Worm (Caenorhabditis elegans): ENCODE measurements around the gene eat-2.

DNA sequence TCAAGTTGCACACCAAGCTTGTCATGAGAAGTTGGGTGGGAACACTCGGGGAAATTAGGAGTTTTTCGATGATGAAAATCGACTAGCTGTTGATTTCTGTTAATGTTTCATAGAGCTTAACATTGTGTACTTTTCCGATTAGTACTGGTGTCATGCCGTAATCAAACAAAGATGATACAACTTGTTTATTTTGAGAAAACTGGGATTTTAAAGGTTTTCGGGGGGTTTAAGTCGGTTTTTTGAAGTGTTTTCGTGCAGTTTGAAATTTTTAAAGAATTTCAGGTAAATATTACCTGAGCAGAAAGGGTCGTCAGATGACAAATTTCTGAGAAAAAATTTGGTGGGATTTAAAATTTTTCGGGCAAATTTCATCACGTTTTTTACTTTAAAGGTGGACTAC lies at the start of gene eat-2:
- no peak for TF ChIP-seq aly-2 (tag; optimal IDR thresholded peaks at IDR 0.05)
- no peak for TF ChIP-seq dsc-1 (tag; optimal IDR thresholded peaks at IDR 0.05)
- TF ChIP-seq ama-1 (optimal IDR thresholded peaks at IDR 0.05), result no peak
- no peak for TF ChIP-seq nhr-12 (tag; optimal IDR thresholded peaks at IDR 0.05)
- no peak for TF ChIP-seq ets-5 (GFP tag; IDR thresholded peaks at IDR 0.05)
- no peak for TF ChIP-seq snpc-4 (tag; optimal IDR thresholded peaks at IDR 0.05)
- no peak for TF ChIP-seq snu-23 (GFP tag; optimal IDR thresholded peaks at IDR 0.05)
- no peak for TF ChIP-seq tbx-2 (tag; optimal IDR thresholded peaks at IDR 0.05)
- TF ChIP-seq unc-62 (GFP tag; optimal IDR thresholded peaks at IDR 0.05), result no peak
- no peak for TF ChIP-seq unc-30 (tag; optimal IDR thresholded peaks at IDR 0.05)
- no peak for TF ChIP-seq isw-1 (GFP tag; IDR thresholded peaks at IDR 0.05)
- TF ChIP-seq pag-3 (tag; optimal IDR thresholded peaks at IDR 0.05; ENCODE audit: borderline replicate concordance, insufficient read depth), result no peak
- TF ChIP-seq pqm-1 (tag; optimal IDR thresholded peaks at IDR 0.05), result no peak

All from whole organism, L1 larva.